Worm (Caenorhabditis elegans) whole organism, early embryonic: ENCODE results near the gene Y105C5A.1.

Source experiments
- F13C5.2 ChIP-seq: sonication (generic microtip); optimal IDR thresholded peaks from 2 replicates; lab custom pipeline; 2017; ENCODE audit warnings: mild to moderate bottlenecking, missing genetic modification characterization, inconsistent platforms, missing compliant biosample characterization
- ama-1 ChIP-seq: fragments of 150-350 bp; optimal IDR thresholded peaks from 2 replicates; lab custom pipeline; 2014
- ceh-36 ChIP-seq: sonication (generic microtip); optimal IDR thresholded peaks from 2 replicates; lab custom pipeline; 2016; ENCODE audit warnings: missing genetic modification characterization, inconsistent platforms, missing compliant biosample characterization
- hnd-1 ChIP-seq: sonication (generic microtip); optimal IDR thresholded peaks from 2 replicates; lab custom pipeline; 2016; ENCODE audit warnings: missing genetic modification characterization, missing compliant biosample characterization
- sea-1 ChIP-seq: fragments of 200-800 bp; sonication (Bioruptor generic); conservative IDR thresholded peaks from 2 replicates; pipeline ENCODE4 v1.3.6; 2022; ENCODE audit warnings: missing genetic modification characterization, missing compliant biosample characterization
- tbx-37 ChIP-seq: fragments of 200-800 bp; sonication (Bioruptor generic); conservative IDR thresholded peaks from 2 replicates; pipeline ENCODE4 v1.3.6; 2022; ENCODE audit warnings: missing genetic modification reagents, missing genetic modification characterization, missing compliant biosample characterization
- tra-4 ChIP-seq: sonication (generic microtip); optimal IDR thresholded peaks from 2 replicates; lab custom pipeline; 2017; ENCODE audit warnings: missing genetic modification characterization, missing compliant biosample characterization

ce11 chrIV:15613141-15613540, 48.9 kb upstream of the Y105C5A.1 start:
- no peak for TF ChIP-seq ama-1 (lab: Kevin White, UChicago)
- no peak for TF ChIP-seq hnd-1 (tag; lab: Kevin White, UChicago)
- TF ChIP-seq tra-4 (tag; lab: Kevin White, UChicago): no peak
- TF ChIP-seq F13C5.2 (tag; lab: Kevin White, UChicago): no peak
- no peak for TF ChIP-seq sea-1 (GFP tag; lab: Robert Waterston, UW)
- no peak for TF ChIP-seq tbx-37 (GFP tag; lab: Robert Waterston, UW)
- no peak for TF ChIP-seq ceh-36
